Fruit fly (Drosophila melanogaster) whole organism, prepupa: ENCODE results near the gene CG4619.
A peak's percentile ranks its signal among the peaks of the same experiment; 100 is the strongest.

ENCODE experiments used
- CG10631 ChIP-seq: fragments of 200-800 bp; sonication (Bioruptor generic); optimal IDR thresholded peaks from 2 replicates; lab custom pipeline; 2016; ENCODE audit warnings: missing biosample characterization, missing genetic modification characterization
- CG10669 ChIP-seq: fragments of 200-800 bp; sonication (Bioruptor generic); optimal IDR thresholded peaks from 3 replicates; lab custom pipeline; 2018; ENCODE audit warnings: missing biosample characterization, mild to moderate bottlenecking, missing genetic modification characterization, moderate library complexity
- CG11294 ChIP-seq: fragments of 200-800 bp; sonication (Bioruptor generic); IDR thresholded peaks from 2 replicates; pipeline ENCODE4 v1.3.6; 2022; ENCODE audit warnings: missing biosample characterization, missing genetic modification characterization
- CG11762 ChIP-seq: fragments of 200-800 bp; sonication (Bioruptor generic); optimal IDR thresholded peaks from 3 replicates; lab custom pipeline; 2016; ENCODE audit warnings: missing biosample characterization, missing genetic modification characterization; ENCODE audit not compliant: insufficient read depth
- CG11902 ChIP-seq: fragments of 200-800 bp; sonication (Bioruptor generic); optimal IDR thresholded peaks from 3 replicates; lab custom pipeline; 2016; ENCODE audit warnings: missing biosample characterization, missing genetic modification characterization
- CG15336 ChIP-seq: fragments of 200-800 bp; sonication (Bioruptor generic); IDR thresholded peaks from 2 replicates; pipeline ENCODE4 v1.3.6; 2022; ENCODE audit warnings: missing biosample characterization, missing genetic modification characterization
- CG1621 ChIP-seq: fragments of 200-800 bp; sonication (Bioruptor generic); optimal IDR thresholded peaks from 3 replicates; lab custom pipeline; 2018; ENCODE audit warnings: missing biosample characterization, mild to moderate bottlenecking, missing genetic modification characterization
- CG16779 ChIP-seq: fragments of 200-800 bp; sonication (Bioruptor generic); optimal IDR thresholded peaks from 3 replicates; lab custom pipeline; 2017; ENCODE audit warnings: missing biosample characterization, mild to moderate bottlenecking, missing genetic modification characterization
- CG3032 ChIP-seq: fragments of 200-800 bp; optimal IDR thresholded peaks from 2 replicates; lab custom pipeline; 2019; ENCODE audit warnings: missing biosample characterization, mild to moderate bottlenecking, missing genetic modification characterization, moderate library complexity
- CG31627 ChIP-seq: fragments of 200-800 bp; sonication (Bioruptor generic); optimal IDR thresholded peaks from 3 replicates; lab custom pipeline; 2016; ENCODE audit warnings: missing biosample characterization, missing genetic modification characterization
- CG32006 ChIP-seq: fragments of 200-800 bp; sonication (Bioruptor generic); optimal IDR thresholded peaks from 3 replicates; lab custom pipeline; 2017; ENCODE audit warnings: missing biosample characterization, mild to moderate bottlenecking, missing genetic modification characterization
- CG34406 ChIP-seq: fragments of 200-800 bp; sonication (Bioruptor generic); optimal IDR thresholded peaks from 3 replicates; lab custom pipeline; 2016; ENCODE audit warnings: missing biosample characterization, missing genetic modification characterization
- CG3919 ChIP-seq: fragments of 200-800 bp; sonication (Bioruptor generic); optimal IDR thresholded peaks from 3 replicates; lab custom pipeline; 2016; ENCODE audit warnings: missing biosample characterization, missing genetic modification characterization
- CG4318 ChIP-seq: fragments of 200-800 bp; sonication (Bioruptor generic); optimal IDR thresholded peaks from 3 replicates; lab custom pipeline; 2017; ENCODE audit warnings: missing biosample characterization, mild to moderate bottlenecking, missing genetic modification characterization
- CG6163 ChIP-seq: fragments of 200-800 bp; sonication (Bioruptor generic); IDR thresholded peaks from 3 replicates; pipeline ENCODE4 v1.3.6; 2022; ENCODE audit warnings: missing biosample characterization, missing genetic modification characterization
- CG6792 ChIP-seq: fragments of 200-800 bp; sonication (Bioruptor generic); optimal IDR thresholded peaks from 3 replicates; lab custom pipeline; 2016; ENCODE audit warnings: missing biosample characterization, missing genetic modification characterization
- CG6808 ChIP-seq: fragments of 200-800 bp; sonication (Bioruptor generic); optimal IDR thresholded peaks from 3 replicates; lab custom pipeline; 2017; ENCODE audit warnings: missing biosample characterization, missing genetic modification characterization, mild to moderate bottlenecking, moderate library complexity, missing genetic modification reagents
- CG6854 ChIP-seq: fragments of 200-800 bp; sonication (Bioruptor generic); optimal IDR thresholded peaks from 2 replicates; lab custom pipeline; 2017; ENCODE audit warnings: missing biosample characterization, mild to moderate bottlenecking, missing genetic modification characterization
- CG7368 ChIP-seq: fragments of 200-800 bp; sonication (Bioruptor generic); optimal IDR thresholded peaks from 3 replicates; lab custom pipeline; 2016; ENCODE audit warnings: missing biosample characterization, missing genetic modification characterization
- CG8119 ChIP-seq: fragments of 200-800 bp; sonication (Bioruptor generic); IDR thresholded peaks from 3 replicates; pipeline ENCODE4 v1.3.6; 2022; ENCODE audit warnings: missing biosample characterization, missing genetic modification characterization
- CG8319 ChIP-seq: fragments of 200-800 bp; sonication (Bioruptor generic); optimal IDR thresholded peaks from 3 replicates; lab custom pipeline; 2016; ENCODE audit warnings: missing biosample characterization, missing genetic modification characterization
- CG8632 ChIP-seq: fragments of 200-800 bp; sonication (Bioruptor generic); optimal IDR thresholded peaks from 3 replicates; lab custom pipeline; 2016; ENCODE audit warnings: missing biosample characterization, missing genetic modification characterization
- CG9139 ChIP-seq: fragments of 200-800 bp; sonication (Bioruptor generic); optimal IDR thresholded peaks from 3 replicates; lab custom pipeline; 2017; ENCODE audit warnings: missing biosample characterization, mild to moderate bottlenecking, missing genetic modification characterization
- Eip75B ChIP-seq: fragments of 200-800 bp; sonication (Bioruptor generic); optimal IDR thresholded peaks from 3 replicates; lab custom pipeline; 2016; ENCODE audit warnings: missing biosample characterization, missing genetic modification characterization
- Eip78C ChIP-seq: fragments of 200-800 bp; sonication (Bioruptor generic); peaks from one replicate; lab custom pipeline; 2016; ENCODE audit warnings: missing biosample characterization, missing genetic modification characterization
- Eip93F ChIP-seq: fragments of 200-800 bp; sonication (Bioruptor generic); optimal IDR thresholded peaks from 2 replicates; lab custom pipeline; 2016; ENCODE audit warnings: missing biosample characterization, mild to moderate bottlenecking, missing genetic modification characterization
- Ets21C ChIP-seq: fragments of 200-800 bp; sonication (Bioruptor generic); optimal IDR thresholded peaks from 3 replicates; lab custom pipeline; 2016; ENCODE audit warnings: missing biosample characterization, missing genetic modification characterization
- Gug ChIP-seq: fragments of 200-800 bp; sonication (Bioruptor generic); IDR thresholded peaks from 2 replicates; pipeline ENCODE4 v1.3.6; 2022; ENCODE audit warnings: missing biosample characterization, missing genetic modification characterization
- Hr39 ChIP-seq: fragments of 200-800 bp; sonication (Bioruptor generic); optimal IDR thresholded peaks from 2 replicates; lab custom pipeline; 2016; ENCODE audit warnings: missing biosample characterization, missing genetic modification characterization
- Hr4 ChIP-seq: fragments of 200-800 bp; sonication (Bioruptor generic); optimal IDR thresholded peaks from 3 replicates; lab custom pipeline; 2016; ENCODE audit warnings: missing biosample characterization, missing genetic modification characterization
- Lpt ChIP-seq: fragments of 200-800 bp; sonication (Bioruptor generic); optimal IDR thresholded peaks from 3 replicates; lab custom pipeline; 2016; ENCODE audit warnings: missing biosample characterization, missing genetic modification characterization
- Met ChIP-seq: fragments of 200-800 bp; sonication (Bioruptor generic); optimal IDR thresholded peaks from 3 replicates; lab custom pipeline; 2016; ENCODE audit warnings: missing biosample characterization, missing genetic modification characterization
- OdsH ChIP-seq: fragments of 200-800 bp; sonication (Bioruptor generic); optimal IDR thresholded peaks from 3 replicates; lab custom pipeline; 2016; ENCODE audit warnings: missing biosample characterization, missing genetic modification characterization
- Smox ChIP-seq: fragments of 200-800 bp; sonication (Bioruptor generic); optimal IDR thresholded peaks from 3 replicates; lab custom pipeline; 2016; ENCODE audit warnings: missing biosample characterization, missing genetic modification characterization
- Sox14 ChIP-seq: fragments of 200-800 bp; sonication (Bioruptor generic); optimal IDR thresholded peaks from 3 replicates; lab custom pipeline; 2016; ENCODE audit warnings: missing biosample characterization, missing genetic modification characterization
- Sox15 ChIP-seq: fragments of 200-800 bp; sonication (Bioruptor generic); optimal IDR thresholded peaks from 3 replicates; lab custom pipeline; 2016; ENCODE audit warnings: missing biosample characterization, missing genetic modification characterization
- acj6 ChIP-seq: fragments of 200-800 bp; sonication (Bioruptor generic); optimal IDR thresholded peaks from 3 replicates; lab custom pipeline; 2016; ENCODE audit warnings: missing biosample characterization, missing genetic modification characterization
- cyc ChIP-seq: fragments of 200-800 bp; sonication (Bioruptor generic); optimal IDR thresholded peaks from 3 replicates; lab custom pipeline; 2016; ENCODE audit warnings: missing biosample characterization, missing genetic modification characterization
- dac ChIP-seq: fragments of 200-800 bp; sonication (Bioruptor generic); optimal IDR thresholded peaks from 2 replicates; lab custom pipeline; 2017; ENCODE audit warnings: missing biosample characterization, mild to moderate bottlenecking, missing genetic modification characterization
- dsx ChIP-seq: fragments of 200-800 bp; optimal IDR thresholded peaks from 3 replicates; lab custom pipeline; 2019; ENCODE audit warnings: missing biosample characterization, mild to moderate bottlenecking, missing genetic modification characterization, moderate library complexity; ENCODE audit not compliant: poor library complexity, severe bottlenecking
- esn ChIP-seq: fragments of 200-800 bp; sonication (Bioruptor generic); optimal IDR thresholded peaks from 2 replicates; lab custom pipeline; 2016; ENCODE audit warnings: missing biosample characterization, mild to moderate bottlenecking, missing genetic modification characterization, moderate library complexity
- fd59A ChIP-seq: fragments of 200-800 bp; sonication (Bioruptor generic); optimal IDR thresholded peaks from 2 replicates; lab custom pipeline; 2017; ENCODE audit warnings: missing biosample characterization, mild to moderate bottlenecking, missing genetic modification characterization, missing genetic modification reagents
- fd85E ChIP-seq: fragments of 200-800 bp; sonication (Bioruptor generic); optimal IDR thresholded peaks from 3 replicates; lab custom pipeline; 2016; ENCODE audit warnings: missing biosample characterization, missing genetic modification characterization
- fkh ChIP-seq: fragments of 200-800 bp; sonication (Bioruptor generic); optimal IDR thresholded peaks from 3 replicates; lab custom pipeline; 2017; ENCODE audit warnings: missing biosample characterization, mild to moderate bottlenecking, missing genetic modification characterization, moderate library complexity
- lz ChIP-seq: fragments of 200-800 bp; sonication (Bioruptor generic); optimal IDR thresholded peaks from 3 replicates; lab custom pipeline; 2016; ENCODE audit warnings: missing biosample characterization, missing genetic modification characterization
- pdm3 ChIP-seq: fragments of 200-800 bp; sonication (Bioruptor generic); optimal IDR thresholded peaks from 3 replicates; lab custom pipeline; 2016; ENCODE audit warnings: missing biosample characterization, missing genetic modification characterization
- salr ChIP-seq, 2 experiments: fragments of 200-800 bp; sonication (Bioruptor generic); optimal IDR thresholded peaks; 3 replicates each; lab custom pipeline; 2016 to 2018; ENCODE audit warnings: missing biosample characterization in 2 of 2, missing genetic modification characterization in 2 of 2, mild to moderate bottlenecking in 1 of 2
- spab ChIP-seq: fragments of 200-800 bp; sonication (Bioruptor generic); optimal IDR thresholded peaks from 2 replicates; lab custom pipeline; 2017; ENCODE audit warnings: missing biosample characterization, mild to moderate bottlenecking, missing genetic modification characterization, missing genetic modification reagents
- ss ChIP-seq, 2 experiments: fragments of 200-800 bp; sonication (Bioruptor generic); optimal IDR thresholded peaks; 2 replicates in 1 of 2; 3 replicates in 1 of 2; lab custom pipeline; 2017 to 2018; ENCODE audit warnings: mild to moderate bottlenecking in 2 of 2, missing biosample characterization in 2 of 2, missing genetic modification characterization in 2 of 2, moderate library complexity in 1 of 2
- svp ChIP-seq: fragments of 200-800 bp; sonication (Bioruptor generic); peaks from one replicate; lab custom pipeline; 2016; ENCODE audit warnings: missing biosample characterization, missing genetic modification characterization
- topi ChIP-seq: fragments of 200-800 bp; sonication (Bioruptor generic); optimal IDR thresholded peaks from 3 replicates; lab custom pipeline; 2016; ENCODE audit warnings: missing biosample characterization, missing genetic modification characterization

The CG4619 gene

DNA sequence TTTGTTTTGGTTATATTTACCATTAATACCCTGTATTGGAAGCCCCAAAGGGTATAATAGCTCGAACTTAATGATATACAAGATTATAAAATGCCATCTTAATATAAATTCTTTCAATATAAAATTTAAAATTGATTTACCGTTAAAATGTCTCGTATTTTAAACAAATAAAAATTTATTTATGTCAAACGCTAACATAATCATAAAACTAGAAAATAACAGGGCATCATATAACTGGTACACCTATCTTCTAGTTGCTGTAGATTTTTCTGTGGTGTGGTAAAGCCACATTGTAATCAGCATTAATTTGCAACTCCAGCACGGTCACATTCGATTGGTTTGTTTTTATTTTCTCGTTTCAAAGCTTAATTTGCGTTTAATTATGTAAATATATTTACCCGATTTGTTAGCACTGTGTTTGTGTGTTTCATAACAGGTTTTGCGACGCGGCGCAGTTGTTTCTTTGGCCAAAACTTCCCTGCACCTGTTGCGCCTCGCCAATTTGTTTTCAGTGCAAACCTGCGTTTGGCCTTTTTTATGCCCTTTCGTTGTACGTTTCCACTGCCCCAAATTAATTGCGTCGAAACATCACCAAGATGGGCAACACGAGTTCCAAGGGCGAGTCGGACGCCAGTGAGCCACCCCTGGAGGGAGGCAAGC, 18.5 kb downstream of the CG4619 start, which contains the start of the genes CG4658 and CG5846:
CG4658 (plus strand) TSS at position 140 of the 660 bp plus-strand sequence.
CG5846 (minus strand) TSS at position 245 of the 660 bp plus-strand sequence.
- TF ChIP-seq fd85E (GFP tag; lab: Kevin White, UChicago) = peak; percentile 67
- peak; percentile 93 for TF ChIP-seq lz (GFP tag; lab: Kevin White, UChicago)
- TF ChIP-seq Hr4 (GFP tag; lab: Kevin White, UChicago) = peak; percentile 91
- peak; percentile 93 for TF ChIP-seq CG31627
- peak; percentile 50 for TF ChIP-seq dac (GFP tag; lab: Kevin White, UChicago)
- peak; percentile 96 for TF ChIP-seq OdsH (GFP tag; lab: Kevin White, UChicago)
- TF ChIP-seq Met (GFP tag; lab: Kevin White, UChicago) = peak; percentile 96
- peak; percentile 82 for TF ChIP-seq CG1621
- TF ChIP-seq CG7368 = peak; percentile 90
- peak; percentile 90 for TF ChIP-seq CG32006 (GFP tag; lab: Kevin White, UChicago)
- peak; percentile 86 for TF ChIP-seq Ets21C
- TF ChIP-seq topi = peak; percentile 92
- TF ChIP-seq Eip78C = peak; percentile 98
- TF ChIP-seq dsx (GFP tag; lab: Kevin White, UChicago) = peak; percentile 94
- peak; percentile 93 for TF ChIP-seq Gug (GFP tag; lab: Robert Waterston, UW)
- TF ChIP-seq ss (GFP tag; optimal IDR thresholded peaks at IDR 0.05; lab: Kevin White, UChicago) = peak in 1 of 2 experiments; percentile 78
- peak in 1 of 2 experiments; percentile 43 for TF ChIP-seq salr (GFP tag; optimal IDR thresholded peaks at IDR 0.05; lab: Kevin White, UChicago)
- peak; percentile 91 for TF ChIP-seq fkh
- TF ChIP-seq CG3032 (tag; lab: Kevin White, UChicago) = peak; percentile 92
- peak; percentile 40 for TF ChIP-seq CG6854
- TF ChIP-seq Lpt (GFP tag; lab: Kevin White, UChicago) = peak; percentile 92
- TF ChIP-seq pdm3 (GFP tag; lab: Kevin White, UChicago) = peak; percentile 95
- TF ChIP-seq CG11294 (GFP tag; lab: Robert Waterston, UW) = peak; percentile 90
- no peak for TF ChIP-seq CG9139 (GFP tag; lab: Kevin White, UChicago)
- TF ChIP-seq CG16779 (tag; lab: Kevin White, UChicago) = no peak
- peak; percentile 84 for TF ChIP-seq CG11902 (GFP tag; lab: Kevin White, UChicago)
- peak; percentile 79 for TF ChIP-seq CG8319
- peak; percentile 95 for TF ChIP-seq CG34406 (GFP tag; lab: Kevin White, UChicago)
- peak; percentile 93 for TF ChIP-seq acj6
- no peak for TF ChIP-seq spab (GFP tag; lab: Kevin White, UChicago)
- TF ChIP-seq Hr39 (GFP tag; lab: Kevin White, UChicago) = peak; percentile 90
- peak; percentile 93 for TF ChIP-seq CG10631
- TF ChIP-seq CG10669 (GFP tag; lab: Kevin White, UChicago) = peak; percentile 90
- TF ChIP-seq Eip93F = no peak
- peak; percentile 96 for TF ChIP-seq CG8632 (GFP tag; lab: Kevin White, UChicago)
- peak; percentile 97 for TF ChIP-seq esn (GFP tag; lab: Kevin White, UChicago)
- peak; percentile 93 for TF ChIP-seq Sox14 (GFP tag; lab: Kevin White, UChicago)
- peak; percentile 95 for TF ChIP-seq CG15336
- TF ChIP-seq CG4318 (GFP tag; lab: Kevin White, UChicago) = no peak
- peak; percentile 93 for TF ChIP-seq CG6792 (GFP tag; lab: Kevin White, UChicago)
- peak; percentile 94 for TF ChIP-seq CG3919 (GFP tag; lab: Kevin White, UChicago)
- TF ChIP-seq cyc (GFP tag; lab: Kevin White, UChicago) = peak; percentile 92
- TF ChIP-seq Eip75B (GFP tag; lab: Kevin White, UChicago) = peak; percentile 92
- peak; percentile 90 for TF ChIP-seq CG11762 (GFP tag; lab: Kevin White, UChicago)
- TF ChIP-seq CG6808 (GFP tag; lab: Kevin White, UChicago) = peak; percentile 74
- TF ChIP-seq CG6163 (GFP tag; lab: Robert Waterston, UW) = peak; percentile 92
- peak; percentile 74 for TF ChIP-seq fd59A (GFP tag; lab: Kevin White, UChicago)
- TF ChIP-seq Sox15 (GFP tag; lab: Kevin White, UChicago) = peak; percentile 86
- TF ChIP-seq CG8119 (GFP tag; lab: Robert Waterston, UW) = peak; percentile 95
- peak; percentile 95 for TF ChIP-seq svp (GFP tag; lab: Kevin White, UChicago)
- TF ChIP-seq Smox (GFP tag; lab: Kevin White, UChicago) = peak; percentile 93
